Fruit fly (Drosophila melanogaster): ENCODE measurements around the gene Nup107.

Nup107 gene

DNA sequence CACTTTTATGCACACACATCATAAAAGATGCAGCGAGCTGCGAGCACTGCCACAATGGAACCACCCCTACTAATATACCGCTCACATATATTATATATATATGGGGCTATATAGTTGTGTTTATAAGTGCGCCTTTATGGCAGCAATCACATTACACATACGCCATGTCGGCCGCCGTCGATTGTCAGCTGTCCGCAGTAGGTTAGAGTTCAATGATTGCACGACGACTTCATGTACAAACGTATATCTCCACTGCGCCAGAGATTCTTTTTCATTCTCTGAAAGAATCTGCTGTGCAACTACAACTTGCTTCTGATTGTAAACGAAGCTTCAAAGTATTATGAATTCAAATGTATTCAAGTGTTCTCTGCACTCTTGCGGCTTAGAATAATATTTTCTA, 16.8 kb upstream of the Nup107 start:
- TF ChIP-seq Dll (optimal IDR thresholded peaks at IDR 0.05), result no peak
- no peak for TF ChIP-seq usp (GFP tag; optimal IDR thresholded peaks at IDR 0.05)
- no peak for TF ChIP-seq pan (optimal IDR thresholded peaks at IDR 0.05)
- TF ChIP-seq EcR (GFP tag; optimal IDR thresholded peaks at IDR 0.05), result peak in 1 of 2 experiments; percentile 31

DNA sequence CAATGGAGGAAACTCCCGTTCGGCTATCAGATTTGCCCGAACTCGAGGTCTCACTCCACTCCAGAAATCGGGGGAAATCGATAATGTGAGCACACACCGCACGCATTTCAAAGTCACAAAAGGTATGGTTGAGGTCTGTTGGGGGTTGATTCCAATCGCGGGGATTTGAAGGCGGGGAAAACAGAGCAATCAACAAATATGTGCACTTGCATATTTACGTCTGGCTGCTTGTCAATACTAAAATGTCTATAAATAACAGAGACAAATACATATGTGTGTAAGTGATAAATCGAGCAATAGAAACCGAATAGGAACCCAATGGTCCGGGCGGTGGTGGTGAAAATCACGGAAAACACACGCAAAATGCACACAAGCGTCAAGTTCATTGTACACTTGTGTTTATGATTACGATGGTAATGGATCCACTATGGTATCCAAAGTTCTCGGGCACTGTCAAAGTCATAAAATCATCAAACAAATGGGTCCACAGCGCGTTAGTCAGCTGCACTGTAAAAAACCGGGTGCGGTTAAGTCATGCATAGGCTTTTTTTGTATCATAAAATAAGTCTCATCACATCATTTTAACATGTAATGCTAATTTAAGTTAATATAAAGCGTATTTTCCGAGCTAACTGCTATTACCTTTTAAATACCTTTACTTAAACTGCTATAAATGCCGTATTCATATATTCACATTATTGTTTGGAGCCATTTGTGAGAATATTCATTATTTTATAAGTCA, 16.2 kb upstream of the Nup107 start:
- TF ChIP-seq EcR (GFP tag; optimal IDR thresholded peaks at IDR 0.05), result no peak
- no peak for TF ChIP-seq Dll (optimal IDR thresholded peaks at IDR 0.05)
- no peak for TF ChIP-seq pan (optimal IDR thresholded peaks at IDR 0.05)
- TF ChIP-seq psq (optimal IDR thresholded peaks at IDR 0.05), result no peak
- TF ChIP-seq CG8478 (optimal IDR thresholded peaks at IDR 0.05), result no peak
- no peak for TF ChIP-seq usp (GFP tag; optimal IDR thresholded peaks at IDR 0.05)

DNA sequence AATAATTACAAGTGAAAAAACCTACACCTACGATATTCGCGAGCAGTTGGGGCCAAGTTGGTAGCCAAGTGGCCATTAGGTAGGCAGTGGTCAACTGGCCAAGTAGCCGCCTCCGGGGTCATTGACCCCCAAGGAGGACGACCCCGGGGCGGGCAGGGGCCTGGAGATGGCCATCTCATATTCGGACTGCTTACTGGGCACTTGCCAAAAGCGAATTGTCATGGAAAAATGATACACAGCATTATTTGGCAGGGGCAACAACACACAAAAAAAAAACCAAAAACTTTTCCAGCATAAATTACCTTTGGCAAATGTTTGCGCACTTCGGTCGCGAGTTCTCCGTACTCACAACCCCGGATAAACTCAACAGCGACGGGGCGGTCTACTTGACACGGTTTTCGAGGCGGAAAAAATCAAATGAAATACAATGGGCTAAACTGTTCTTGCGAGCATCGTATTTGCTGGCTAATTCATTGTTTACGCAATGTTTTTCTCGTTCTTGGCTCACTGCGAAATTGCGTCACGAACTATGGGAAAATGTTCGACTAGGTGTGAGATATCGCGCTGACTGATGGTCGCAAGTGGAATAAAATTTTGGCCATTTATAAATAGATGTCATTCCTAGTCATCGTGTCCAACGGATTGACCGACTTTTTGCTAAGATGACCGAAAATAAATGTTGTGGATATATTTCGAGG, 15.2 kb upstream of the Nup107 start:
- TF ChIP-seq CG8478 (optimal IDR thresholded peaks at IDR 0.05) (no peak), pan (optimal IDR thresholded peaks at IDR 0.05) (no peak), EcR (GFP tag; optimal IDR thresholded peaks at IDR 0.05) (peak in 1 of 2 experiments; percentile 44)

DNA sequence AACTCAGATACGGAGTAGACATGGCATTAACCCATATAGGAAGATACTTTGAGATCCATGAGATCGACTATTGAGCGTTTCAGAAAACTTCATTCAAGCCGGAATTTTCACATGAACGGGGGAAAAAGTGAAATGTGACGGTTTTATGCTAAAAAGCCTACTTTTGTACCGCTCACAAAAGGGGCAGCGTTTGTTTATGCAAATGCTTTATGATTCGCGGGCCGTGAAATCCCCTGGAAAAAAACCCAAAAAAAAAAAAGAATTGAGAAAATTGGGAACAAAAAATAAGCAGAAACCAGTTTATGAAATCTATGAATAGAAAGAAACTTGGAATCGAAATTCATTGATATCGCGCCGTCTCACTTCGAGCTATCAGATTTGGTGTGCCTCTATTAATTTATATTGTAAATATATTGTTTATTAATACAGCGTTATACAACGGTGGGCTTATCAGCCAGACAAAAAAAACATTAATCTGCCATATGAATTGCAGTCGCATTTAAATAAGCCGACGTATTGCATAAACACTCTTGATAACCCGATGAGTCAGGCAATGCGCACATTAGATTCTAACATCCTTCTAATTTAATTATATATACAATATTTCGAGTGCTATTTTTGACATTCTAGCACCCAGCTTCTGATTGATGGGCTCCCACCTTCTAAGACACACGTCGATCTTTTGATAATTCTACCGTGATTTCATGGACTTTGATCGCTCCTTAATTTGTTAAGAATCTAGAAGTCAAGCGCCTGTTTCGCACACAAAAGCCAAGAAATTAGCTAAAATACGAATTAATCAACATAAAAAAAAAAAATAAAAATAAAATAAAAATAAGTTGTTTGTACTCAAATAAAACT, 14.0 kb upstream of the Nup107 start:
- no peak for TF ChIP-seq psq (optimal IDR thresholded peaks at IDR 0.05)
- no peak for TF ChIP-seq Dll (optimal IDR thresholded peaks at IDR 0.05)
- TF ChIP-seq EcR (GFP tag; optimal IDR thresholded peaks at IDR 0.05), result no peak
- TF ChIP-seq usp (GFP tag; optimal IDR thresholded peaks at IDR 0.05), result no peak
- TF ChIP-seq CG8478 (optimal IDR thresholded peaks at IDR 0.05), result no peak
- no peak for TF ChIP-seq pan (optimal IDR thresholded peaks at IDR 0.05)

DNA sequence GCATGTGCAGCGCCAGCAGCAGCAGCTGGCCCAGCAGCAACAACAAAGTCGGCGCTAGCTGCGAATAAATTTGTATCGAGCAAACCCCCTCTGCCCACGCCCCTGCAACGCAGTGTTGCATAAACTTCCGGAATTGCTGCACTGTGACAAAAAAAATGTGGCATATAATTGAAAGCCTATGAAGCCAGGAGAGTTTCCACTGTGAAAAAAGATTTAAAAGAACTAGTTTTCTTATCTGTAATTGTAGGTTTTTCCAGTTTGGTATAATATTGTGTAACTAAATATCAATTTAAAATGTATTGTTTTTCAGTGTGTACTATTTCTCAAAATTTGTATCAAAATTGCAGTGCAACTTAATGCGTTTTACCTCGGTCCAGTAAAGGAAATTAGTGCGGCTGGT, 12.3 kb upstream of the Nup107 start:
- TF ChIP-seq Dll (optimal IDR thresholded peaks at IDR 0.05) (no peak), pan (optimal IDR thresholded peaks at IDR 0.05) (no peak), usp (GFP tag; optimal IDR thresholded peaks at IDR 0.05) (no peak), CG8478 (optimal IDR thresholded peaks at IDR 0.05) (no peak), EcR (GFP tag; optimal IDR thresholded peaks at IDR 0.05) (no peak), psq (optimal IDR thresholded peaks at IDR 0.05) (no peak)

DNA sequence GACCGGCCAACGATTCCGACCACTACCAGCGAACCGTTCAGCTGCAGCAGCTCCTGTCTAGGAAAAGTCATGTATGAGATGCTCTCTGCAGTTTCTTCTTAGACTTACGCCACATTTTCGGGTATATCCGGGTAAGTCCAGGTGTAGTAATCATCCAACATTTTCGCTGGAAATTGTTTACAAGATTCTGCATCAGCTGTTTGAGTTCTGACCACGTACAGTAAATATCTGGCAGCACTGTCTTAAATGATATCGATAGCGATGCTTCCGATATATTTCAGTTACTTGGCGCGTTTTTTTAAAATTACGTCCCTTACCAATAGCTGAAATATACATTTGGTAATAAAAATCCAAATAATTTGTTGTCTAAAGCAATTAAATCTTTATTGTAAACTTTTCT, 7.8 kb upstream of the Nup107 start, which contains the start of gene CG6729:
CG6729 (minus strand) TSS at position 222 of the 400 bp plus-strand sequence.
- TF ChIP-seq EcR (GFP tag; optimal IDR thresholded peaks at IDR 0.05), result no peak
- no peak for TF ChIP-seq psq (optimal IDR thresholded peaks at IDR 0.05)
- no peak for TF ChIP-seq CG8478 (optimal IDR thresholded peaks at IDR 0.05)
- no peak for TF ChIP-seq usp (GFP tag; optimal IDR thresholded peaks at IDR 0.05)
- no peak for TF ChIP-seq Dll (optimal IDR thresholded peaks at IDR 0.05)
- no peak for TF ChIP-seq pan (optimal IDR thresholded peaks at IDR 0.05)

DNA sequence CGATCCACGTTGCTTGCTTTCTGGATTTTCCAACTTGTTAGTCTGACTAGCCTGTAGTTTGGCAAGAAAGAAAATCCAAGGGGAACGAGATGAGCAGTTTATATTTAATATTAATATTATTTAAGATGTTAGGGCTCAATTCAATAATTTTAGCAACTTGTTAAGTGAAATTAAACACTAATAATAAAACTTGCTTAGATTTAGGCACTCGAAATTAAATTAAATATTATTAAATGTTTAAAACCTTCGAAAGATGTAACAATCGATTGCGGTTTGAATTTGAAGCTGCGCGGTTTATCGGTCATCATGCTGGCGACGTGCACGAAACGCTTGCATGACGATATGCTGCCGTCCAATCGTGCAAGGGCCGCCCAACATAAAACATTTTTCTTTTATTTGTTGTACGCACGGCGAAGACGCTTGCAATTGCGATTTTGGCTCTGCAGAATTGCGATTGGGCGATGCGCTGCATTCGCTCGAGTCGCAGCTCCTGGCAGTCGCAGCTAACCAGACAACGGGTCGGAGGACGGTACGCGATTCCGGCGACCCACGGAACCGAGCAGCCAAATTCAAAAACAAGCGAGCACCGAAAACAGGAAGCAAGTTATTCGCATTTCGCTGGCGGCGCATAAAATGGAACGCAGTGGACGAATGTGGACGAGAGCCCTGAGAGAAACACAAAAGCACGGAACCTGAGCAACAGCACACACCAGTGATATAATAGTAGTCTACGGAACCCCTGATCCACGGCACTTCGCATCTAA, 1.3 kb upstream of the Nup107 start, which contains the start of the genes Vha16-5 and CG12299:
Vha16-5 (minus strand) TSS at position 51 of the 764 bp plus-strand sequence.
CG12299 (plus strand) TSS at position 353 of the 764 bp plus-strand sequence.
- TF ChIP-seq CG8478 (optimal IDR thresholded peaks at IDR 0.05), result no peak
- no peak for TF ChIP-seq pan (optimal IDR thresholded peaks at IDR 0.05)
- TF ChIP-seq EcR (GFP tag; optimal IDR thresholded peaks at IDR 0.05), result no peak
- no peak for TF ChIP-seq Dll (optimal IDR thresholded peaks at IDR 0.05)

DNA sequence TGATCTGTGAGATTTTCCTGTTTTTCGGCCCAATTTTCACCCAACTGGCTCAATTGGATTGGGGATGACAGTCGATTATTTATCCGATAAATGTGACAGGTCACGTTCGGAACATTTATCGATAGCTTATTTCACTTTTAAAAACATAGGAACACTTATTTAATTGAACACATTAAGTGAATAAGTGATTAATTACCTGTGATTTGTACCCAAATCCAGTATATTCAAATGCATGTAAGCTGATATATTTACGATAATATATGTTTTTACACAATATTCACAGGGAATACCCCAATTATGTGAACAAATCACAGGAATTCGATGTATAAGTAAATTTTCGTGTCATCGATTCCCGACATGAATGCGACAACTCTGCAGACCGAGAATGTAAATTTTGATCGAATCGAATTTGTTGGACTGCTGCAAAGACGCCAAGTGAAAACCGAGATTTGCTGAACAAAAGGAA, 3.5 kb downstream of the Nup107 start, which contains the start of the genes EMC3 and Dpy-30L1:
EMC3 (minus strand) TSS at position 81 of the 466 bp plus-strand sequence.
Dpy-30L1 (plus strand) TSS at position 311 of the 466 bp plus-strand sequence.
- no peak for TF ChIP-seq psq (optimal IDR thresholded peaks at IDR 0.05)
- no peak for TF ChIP-seq Dll (optimal IDR thresholded peaks at IDR 0.05)
- TF ChIP-seq EcR (GFP tag; optimal IDR thresholded peaks at IDR 0.05), result no peak
- TF ChIP-seq usp (GFP tag; optimal IDR thresholded peaks at IDR 0.05), result no peak

DNA sequence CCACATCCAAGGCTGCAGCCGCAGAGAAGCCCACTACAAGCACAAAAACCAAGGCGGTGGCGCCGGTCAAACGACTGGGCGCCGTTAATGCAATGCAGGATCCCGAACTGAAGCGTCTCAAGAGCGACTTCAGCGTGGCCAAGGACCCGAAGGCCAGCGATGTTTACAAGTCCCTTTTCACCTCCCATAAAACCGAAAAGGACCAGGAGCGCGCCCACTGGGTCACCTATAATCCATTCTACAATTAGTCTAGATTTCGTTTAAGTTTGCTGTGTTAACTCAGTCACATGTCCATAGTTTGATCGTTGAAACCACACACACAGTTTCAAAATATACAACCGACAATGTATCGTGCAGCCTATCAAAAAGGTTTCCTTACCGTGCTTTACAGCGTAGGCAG, 5.9 kb downstream of the Nup107 start, which contains the start of gene CG17118:
CG17118 (plus strand) TSS at position 301 of the 400 bp plus-strand sequence.
- TF ChIP-seq EcR (GFP tag; optimal IDR thresholded peaks at IDR 0.05) (no peak), psq (optimal IDR thresholded peaks at IDR 0.05) (no peak), Dll (optimal IDR thresholded peaks at IDR 0.05) (no peak), usp (GFP tag; optimal IDR thresholded peaks at IDR 0.05) (no peak)

DNA sequence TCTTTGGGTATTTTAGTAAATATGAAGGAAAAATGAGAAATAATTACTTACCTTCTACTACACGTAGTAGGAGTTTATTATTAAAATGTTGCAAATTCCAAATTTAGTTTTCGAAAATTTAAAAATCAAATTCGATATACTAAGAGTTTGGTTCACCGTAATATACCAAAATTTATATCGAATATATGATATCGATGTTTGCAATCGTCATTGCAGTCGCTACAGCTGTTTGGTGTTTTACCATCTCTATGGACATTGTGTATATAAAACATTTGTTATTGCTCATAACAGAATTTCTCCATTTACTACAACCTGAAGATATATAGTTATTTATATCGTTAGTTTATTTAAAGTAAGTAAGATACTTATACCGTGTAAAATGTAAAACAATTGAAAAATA, 7.1 kb downstream of the Nup107 start, which contains the start of gene CG6443:
CG6443 (plus strand) TSS at position 228 of the 400 bp plus-strand sequence.
- TF ChIP-seq usp (GFP tag; optimal IDR thresholded peaks at IDR 0.05) (no peak), pan (optimal IDR thresholded peaks at IDR 0.05) (no peak), psq (optimal IDR thresholded peaks at IDR 0.05) (no peak), Dll (optimal IDR thresholded peaks at IDR 0.05) (no peak), EcR (GFP tag; optimal IDR thresholded peaks at IDR 0.05) (no peak), CG8478 (optimal IDR thresholded peaks at IDR 0.05) (no peak)

DNA sequence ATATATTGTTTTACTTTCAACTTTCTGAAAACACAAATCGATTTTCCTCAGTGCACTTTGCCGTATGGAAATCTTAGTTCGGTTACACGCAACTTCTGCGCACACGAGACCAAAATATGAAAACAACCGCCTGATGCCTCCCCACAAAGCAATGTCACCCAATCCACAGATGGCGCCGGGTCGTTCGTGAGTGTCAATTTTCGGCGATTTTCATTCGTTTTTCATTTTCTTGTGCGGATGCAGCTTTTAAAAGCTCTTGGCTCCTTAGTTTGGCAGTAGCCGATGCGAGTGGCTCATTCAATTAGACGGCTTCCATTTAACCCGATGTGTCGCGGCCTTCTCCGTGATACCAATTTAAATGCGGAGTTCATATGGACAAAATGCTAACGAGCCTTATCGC, 12.0 kb downstream of the Nup107 start, which contains the start of gene CG6431:
CG6431 (plus strand) TSS at position 301 of the 400 bp plus-strand sequence.
- TF ChIP-seq psq (optimal IDR thresholded peaks at IDR 0.05) (no peak), usp (GFP tag; optimal IDR thresholded peaks at IDR 0.05) (no peak), pan (optimal IDR thresholded peaks at IDR 0.05) (no peak), EcR (GFP tag; optimal IDR thresholded peaks at IDR 0.05) (no peak), Dll (optimal IDR thresholded peaks at IDR 0.05) (no peak), CG8478 (optimal IDR thresholded peaks at IDR 0.05) (no peak)

All from whole organism.